Worm (Caenorhabditis elegans): Measurements from ENCODE around the gene Y55F3AM.11.
A peak's percentile ranks its signal among the peaks of the same experiment; 100 is the strongest.

The Y55F3AM.11 gene

DNA sequence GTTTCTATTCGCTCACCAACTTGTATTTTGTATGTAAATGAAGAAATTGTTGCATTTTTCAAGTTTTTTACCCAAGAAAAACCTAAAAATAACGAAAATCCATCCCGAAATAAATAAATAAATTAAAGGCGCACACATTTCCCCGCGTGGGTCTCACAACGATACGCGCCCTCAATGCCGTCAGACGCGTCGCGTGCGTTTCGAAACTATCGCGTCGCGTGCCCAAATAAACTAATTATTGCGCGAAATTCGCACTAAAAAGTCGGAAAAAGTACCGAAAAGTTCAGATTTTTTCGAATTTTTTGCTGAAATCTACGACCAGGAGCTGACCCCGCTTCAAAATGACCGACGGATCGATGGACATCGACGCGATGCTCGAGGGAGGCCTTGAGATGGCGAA lies 31.7 kb downstream of the Y55F3AM.11 start, which contains the start of gene rbm-39 (continued):
- TF ChIP-seq pqm-1 (tag; optimal IDR thresholded peaks at IDR 0.05) (peak; percentile 3), ceh-82 (tag; optimal IDR thresholded peaks at IDR 0.05) (no peak), nfya-1 (tag; optimal IDR thresholded peaks at IDR 0.05; ENCODE audit: insufficient read depth) (peak; percentile 86), elt-1 (tag; optimal IDR thresholded peaks at IDR 0.05) (no peak), mdl-1 (tag; optimal IDR thresholded peaks at IDR 0.05) (peak; percentile 26), ZK546.5 (tag; optimal IDR thresholded peaks at IDR 0.05) (no peak), sea-2 (GFP tag; optimal IDR thresholded peaks at IDR 0.05) (no peak), nhr-25 (tag; optimal IDR thresholded peaks at IDR 0.05) (peak; percentile 71), egl-5 (tag; optimal IDR thresholded peaks at IDR 0.05) (peak; percentile 99), ceh-9 (tag; optimal IDR thresholded peaks at IDR 0.05) (no peak), nhr-76 (tag; optimal IDR thresholded peaks at IDR 0.05) (no peak), unc-39 (tag; optimal IDR thresholded peaks at IDR 0.05) (no peak), egl-27 (tag; optimal IDR thresholded peaks at IDR 0.05) (no peak), nhr-11 (tag; optimal IDR thresholded peaks at IDR 0.05) (no peak), nhr-43 (tag; optimal IDR thresholded peaks at IDR 0.05; ENCODE audit: poor library complexity, severe bottlenecking) (no peak), R02D3.7 (tag; optimal IDR thresholded peaks at IDR 0.05) (peak; percentile 66)

DNA sequence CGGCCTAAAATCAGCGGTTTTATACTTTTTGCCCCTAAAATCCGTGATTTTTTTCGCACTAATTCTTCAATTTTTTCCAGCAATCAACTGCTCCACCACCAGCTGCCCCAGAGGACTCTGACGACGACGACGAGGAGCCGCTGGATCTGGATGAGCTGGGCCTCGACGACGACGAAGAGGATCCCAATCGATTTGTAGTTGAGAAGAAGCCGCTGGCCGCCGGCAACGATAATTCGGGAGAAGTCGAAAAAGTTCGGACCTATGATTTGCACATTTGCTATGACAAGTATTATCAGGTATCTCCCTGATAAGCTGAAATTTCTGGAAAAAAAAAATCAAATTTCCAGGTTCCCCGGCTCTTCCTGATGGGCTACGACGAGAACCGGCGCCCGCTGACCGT lies 32.4 kb downstream of the Y55F3AM.11 start:
- TF ChIP-seq lin-15B (tag; optimal IDR thresholded peaks at IDR 0.05): no peak

DNA sequence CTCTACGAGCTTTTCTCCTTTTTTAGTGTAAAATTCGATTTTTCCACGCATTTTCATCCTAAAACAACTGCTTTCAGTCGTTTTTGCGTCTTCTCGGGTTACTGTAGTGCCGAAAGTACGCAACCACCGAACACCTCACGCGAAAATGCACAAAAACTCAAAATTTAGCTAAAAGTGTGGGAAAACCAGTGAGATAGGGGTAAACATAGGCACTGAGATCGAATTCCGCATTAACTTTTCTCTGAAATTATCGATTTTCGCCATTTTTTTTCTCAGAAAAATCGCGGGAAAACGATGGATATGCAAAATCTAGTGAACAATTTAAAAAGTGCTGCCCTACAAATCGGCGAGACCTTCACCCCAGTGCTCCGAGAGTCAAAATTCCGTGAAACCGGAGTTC lies 34.0 kb downstream of the Y55F3AM.11 start, which contains the start of gene atg-3:
Gene atg-3, plus strand, starts transcription at position 301 of the 400 bp plus-strand sequence.
- TF ChIP-seq nhr-43 (tag; optimal IDR thresholded peaks at IDR 0.05; ENCODE audit: poor library complexity, severe bottlenecking): no peak
- no peak for TF ChIP-seq eor-1 (tag; optimal IDR thresholded peaks at IDR 0.05)
- TF ChIP-seq snpc-4 (tag; optimal IDR thresholded peaks at IDR 0.05): no peak
- no peak for TF ChIP-seq ztf-11 (tag; optimal IDR thresholded peaks at IDR 0.05)
- TF ChIP-seq zag-1 (tag; optimal IDR thresholded peaks at IDR 0.05): no peak
- TF ChIP-seq fos-1 (tag; optimal IDR thresholded peaks at IDR 0.05): no peak
- no peak for TF ChIP-seq ama-1 (optimal IDR thresholded peaks at IDR 0.05)
- TF ChIP-seq nhr-23 (tag; optimal IDR thresholded peaks at IDR 0.05): no peak
- TF ChIP-seq elt-3 (tag; optimal IDR thresholded peaks at IDR 0.05): no peak
- no peak for TF ChIP-seq elt-1 (tag; optimal IDR thresholded peaks at IDR 0.05)
- TF ChIP-seq ceh-28 (tag; optimal IDR thresholded peaks at IDR 0.05): no peak
- no peak for TF ChIP-seq egl-27 (tag; optimal IDR thresholded peaks at IDR 0.05)
- no peak for TF ChIP-seq nhr-12 (tag; optimal IDR thresholded peaks at IDR 0.05)
- TF ChIP-seq fkh-2 (tag; optimal IDR thresholded peaks at IDR 0.05): no peak
- TF ChIP-seq nhr-67 (tag; optimal IDR thresholded peaks at IDR 0.05): no peak
- no peak for TF ChIP-seq nhr-25 (tag; optimal IDR thresholded peaks at IDR 0.05)

DNA sequence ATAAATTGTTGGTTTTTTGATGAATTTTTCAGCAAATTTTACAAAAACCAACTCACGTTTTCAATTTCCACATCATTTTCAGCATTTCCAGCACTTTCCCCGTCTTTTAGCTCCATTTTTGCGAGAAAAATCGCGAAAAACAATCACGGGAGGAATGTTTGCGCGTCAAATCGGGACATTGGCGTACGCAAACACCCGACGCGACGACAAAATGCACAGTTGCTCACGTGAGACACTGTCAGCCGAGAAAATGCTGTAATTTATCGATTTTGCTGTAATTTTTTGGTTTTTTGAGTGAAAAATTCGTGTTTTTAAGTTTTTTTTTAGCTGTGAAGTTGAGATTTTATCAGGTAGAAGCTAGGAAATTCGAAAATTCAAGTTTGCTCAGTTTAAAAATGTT lies 34.6 kb downstream of the Y55F3AM.11 start, which contains the start of gene Y55F3AM.9:
Gene Y55F3AM.9, minus strand, starts transcription at position 189 of the 400 bp plus-strand sequence.
- TF ChIP-seq nfya-1 (tag; optimal IDR thresholded peaks at IDR 0.05; ENCODE audit: insufficient read depth) (peak; percentile 42), elt-2 (tag; optimal IDR thresholded peaks at IDR 0.05) (no peak), nhr-11 (tag; optimal IDR thresholded peaks at IDR 0.05) (no peak), ceh-82 (tag; optimal IDR thresholded peaks at IDR 0.05) (no peak), lin-15B (tag; optimal IDR thresholded peaks at IDR 0.05) (peak; percentile 58), nhr-77 (tag; optimal IDR thresholded peaks at IDR 0.05) (no peak), pqm-1 (tag; optimal IDR thresholded peaks at IDR 0.05) (no peak), ceh-28 (tag; optimal IDR thresholded peaks at IDR 0.05) (peak; percentile 47), egl-5 (tag; optimal IDR thresholded peaks at IDR 0.05) (peak; percentile 66), pha-4 (tag; optimal IDR thresholded peaks at IDR 0.05) (peak; percentile 48)

DNA sequence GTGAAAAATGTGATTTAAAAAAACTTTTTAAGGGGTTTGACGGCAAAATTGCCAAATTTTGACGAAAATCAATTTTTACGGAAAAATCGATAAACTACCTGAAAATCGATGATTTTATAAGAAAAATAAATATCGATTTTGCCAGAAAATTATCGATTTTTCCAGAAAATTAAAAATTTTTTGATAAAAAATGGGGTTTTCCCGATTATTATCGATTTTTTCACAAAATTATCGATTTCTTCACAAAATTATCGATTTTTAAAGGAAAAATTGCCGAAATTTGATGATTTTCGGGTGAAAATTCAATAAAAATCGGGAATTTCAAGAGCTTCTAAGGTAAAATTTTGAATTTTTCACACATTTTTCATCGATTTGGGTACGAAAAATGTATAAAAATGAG lies 37.5 kb downstream of the Y55F3AM.11 start:
- no peak for TF ChIP-seq nhr-43 (tag; optimal IDR thresholded peaks at IDR 0.05; ENCODE audit: poor library complexity, severe bottlenecking)
- TF ChIP-seq ceh-28 (tag; optimal IDR thresholded peaks at IDR 0.05): peak; percentile 90

DNA sequence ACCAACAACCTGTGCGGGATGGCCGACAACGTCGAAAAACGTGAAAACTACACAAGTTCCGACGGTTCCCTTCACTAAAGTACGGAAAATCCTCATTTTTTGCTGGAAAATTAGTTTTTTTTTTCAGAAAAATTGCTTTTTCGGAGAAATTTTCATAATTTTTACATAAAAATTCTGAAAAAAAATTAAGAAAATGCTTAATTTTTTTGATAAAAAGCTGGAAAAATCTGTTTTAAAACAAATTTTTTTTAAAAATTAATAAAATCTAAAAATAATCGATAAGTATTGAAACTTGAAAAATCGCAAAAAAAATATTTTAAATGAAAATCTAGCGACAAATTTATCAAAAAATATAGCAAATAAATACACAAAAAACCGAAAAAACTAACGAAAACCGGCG lies 38.4 kb downstream of the Y55F3AM.11 start, which contains the start of gene immp-2:
Gene immp-2, minus strand, starts transcription at position 101 of the 400 bp plus-strand sequence.
- TF ChIP-seq nhr-11 (tag; optimal IDR thresholded peaks at IDR 0.05): no peak
- no peak for TF ChIP-seq mml-1 (tag; optimal IDR thresholded peaks at IDR 0.05)
- TF ChIP-seq nhr-67 (tag; optimal IDR thresholded peaks at IDR 0.05): no peak
- no peak for TF ChIP-seq unc-62 (GFP tag; optimal IDR thresholded peaks at IDR 0.05)
